Worm (Caenorhabditis elegans): Measurements from ENCODE around the gene F38E11.6.

DNA sequence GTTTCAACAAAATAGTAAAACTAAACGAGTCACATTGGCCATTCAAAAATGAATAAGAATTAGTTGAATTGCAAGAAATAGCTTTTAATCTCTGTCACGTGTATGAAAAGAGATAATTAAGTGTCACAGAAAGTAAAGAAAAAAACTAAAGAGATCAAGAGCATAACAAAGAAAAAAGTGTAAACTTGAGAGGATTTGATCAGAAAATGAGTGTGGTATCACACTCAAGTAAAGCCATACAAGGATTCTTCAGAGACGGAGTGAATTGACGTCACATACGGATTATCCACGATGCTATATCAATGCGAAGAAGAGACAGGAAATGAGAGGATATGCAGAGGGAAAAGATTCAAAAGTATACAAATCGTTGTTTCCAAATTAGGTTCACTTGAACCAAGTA lies 2.0 kb upstream of the F38E11.6 start:
- TF ChIP-seq ama-1 (optimal IDR thresholded peaks at IDR 0.05) (no peak), fos-1 (tag; optimal IDR thresholded peaks at IDR 0.05) (no peak), elt-3 (tag; optimal IDR thresholded peaks at IDR 0.05) (no peak), nhr-28 (tag; optimal IDR thresholded peaks at IDR 0.05) (no peak), mab-9 (GFP tag; IDR thresholded peaks at IDR 0.05) (no peak), elt-2 (tag; optimal IDR thresholded peaks at IDR 0.05) (no peak), lin-13 (GFP tag; optimal IDR thresholded peaks at IDR 0.05) (no peak), pqm-1 (tag; optimal IDR thresholded peaks at IDR 0.05) (no peak), blmp-1 (tag; optimal IDR thresholded peaks at IDR 0.05) (no peak), hpl-2 (GFP tag; optimal IDR thresholded peaks at IDR 0.05) (no peak), nhr-237 (tag; optimal IDR thresholded peaks at IDR 0.05) (no peak)

All from whole organism, L1 larva.